Fruit fly (Drosophila melanogaster) whole organism, embryonic: ENCODE results near the gene CycA.

ENCODE experiments used
- Adf1 ChIP-seq: fragments of 200-800 bp; sonication (Bioruptor generic); IDR thresholded peaks from 2 replicates; pipeline ENCODE4 v1.3.6; 2022; ENCODE audit warnings: missing biosample characterization, missing genetic modification characterization
- CG10654 ChIP-seq: fragments of 200-800 bp; sonication (Bioruptor generic); optimal IDR thresholded peaks from 2 replicates; lab custom pipeline; 2016; ENCODE audit warnings: missing biosample characterization, missing genetic modification characterization
- CG11093 ChIP-seq: fragments of 200-800 bp; sonication (Bioruptor generic); IDR thresholded peaks from 3 replicates; pipeline ENCODE4 v1.3.6; 2022; ENCODE audit warnings: missing biosample characterization, missing genetic modification characterization
- CG12155 ChIP-seq: fragments of 200-800 bp; sonication (Bioruptor generic); optimal IDR thresholded peaks from 3 replicates; lab custom pipeline; 2016; ENCODE audit warnings: missing biosample characterization, missing genetic modification characterization
- CG12769 ChIP-seq: fragments of 200-800 bp; sonication (Bioruptor generic); optimal IDR thresholded peaks from 2 replicates; lab custom pipeline; 2019; ENCODE audit warnings: missing biosample characterization, mild to moderate bottlenecking, missing genetic modification characterization, moderate library complexity
- CG12942 ChIP-seq: fragments of 200-800 bp; sonication (Bioruptor generic); optimal IDR thresholded peaks from 3 replicates; lab custom pipeline; 2016; ENCODE audit warnings: missing biosample characterization, missing genetic modification characterization
- CG13894 ChIP-seq: fragments of 200-800 bp; sonication (Bioruptor generic); optimal IDR thresholded peaks from 3 replicates; lab custom pipeline; 2018; ENCODE audit warnings: missing biosample characterization, mild to moderate bottlenecking, missing genetic modification characterization, moderate library complexity
- CG14667 ChIP-seq: fragments of 200-800 bp; sonication (Bioruptor generic); IDR thresholded peaks from 2 replicates; pipeline ENCODE4 v1.3.6; 2022; ENCODE audit warnings: missing biosample characterization, missing genetic modification characterization
- CG14710 ChIP-seq: fragments of 200-800 bp; sonication (Bioruptor generic); optimal IDR thresholded peaks from 3 replicates; lab custom pipeline; 2019; ENCODE audit warnings: missing biosample characterization, mild to moderate bottlenecking, missing genetic modification characterization, moderate library complexity
- CG15011 ChIP-seq: fragments of 200-800 bp; sonication (Bioruptor generic); optimal IDR thresholded peaks from 3 replicates; lab custom pipeline; 2018; ENCODE audit warnings: missing biosample characterization, mild to moderate bottlenecking, missing genetic modification characterization
- CG17829 ChIP-seq: fragments of 200-800 bp; optimal IDR thresholded peaks from 2 replicates; lab custom pipeline; 2019; ENCODE audit warnings: missing biosample characterization, mild to moderate bottlenecking, missing genetic modification characterization, moderate library complexity
- CG18011 ChIP-seq: fragments of 200-800 bp; sonication (Bioruptor generic); optimal IDR thresholded peaks from 2 replicates; lab custom pipeline; 2017; ENCODE audit warnings: missing biosample characterization, missing genetic modification characterization, mild to moderate bottlenecking, moderate library complexity, missing genotype
- CG31441 ChIP-seq: fragments of 200-800 bp; sonication (Bioruptor generic); IDR thresholded peaks from 2 replicates; pipeline ENCODE4 v1.3.6; 2022; ENCODE audit warnings: missing biosample characterization, missing genetic modification characterization
- CG3163 ChIP-seq: fragments of 200-800 bp; sonication (Bioruptor generic); optimal IDR thresholded peaks from 3 replicates; lab custom pipeline; 2016; ENCODE audit warnings: missing biosample characterization, missing genetic modification characterization
- CG3281 ChIP-seq: fragments of 200-800 bp; sonication (Bioruptor generic); optimal IDR thresholded peaks from 3 replicates; lab custom pipeline; 2017; ENCODE audit warnings: missing biosample characterization, mild to moderate bottlenecking, missing genetic modification characterization
- CG3407 ChIP-seq: fragments of 200-800 bp; sonication (Bioruptor generic); optimal IDR thresholded peaks from 2 replicates; lab custom pipeline; 2018; ENCODE audit warnings: missing biosample characterization, mild to moderate bottlenecking, missing genetic modification characterization
- CG6791 ChIP-seq: fragments of 200-800 bp; sonication (Bioruptor generic); IDR thresholded peaks from 3 replicates; pipeline ENCODE4 v1.3.6; 2022; ENCODE audit warnings: missing biosample characterization, missing genetic modification characterization; ENCODE audit not compliant: partially characterized antibody
- CG7745 ChIP-seq: fragments of 200-800 bp; sonication (Bioruptor generic); optimal IDR thresholded peaks from 2 replicates; lab custom pipeline; 2018; ENCODE audit warnings: missing biosample characterization, mild to moderate bottlenecking, missing genetic modification characterization, moderate library complexity
- CG7786 ChIP-seq: fragments of 200-800 bp; sonication (Bioruptor generic); optimal IDR thresholded peaks from 2 replicates; lab custom pipeline; 2016; ENCODE audit warnings: missing biosample characterization, missing genetic modification characterization
- CG8281 ChIP-seq: fragments of 200-800 bp; sonication (Bioruptor generic); optimal IDR thresholded peaks from 2 replicates; lab custom pipeline; 2018; ENCODE audit warnings: missing biosample characterization, mild to moderate bottlenecking, missing genetic modification characterization, moderate library complexity
- E2f1 ChIP-seq: fragments of 200-800 bp; sonication (Bioruptor generic); IDR thresholded peaks from 2 replicates; pipeline ENCODE4 v1.3.6; 2022; ENCODE audit warnings: missing biosample characterization, missing genetic modification characterization
- Kr ChIP-seq: fragments of 200-800 bp; sonication (Bioruptor generic); optimal IDR thresholded peaks from 2 replicates; lab custom pipeline; 2017; ENCODE audit warnings: missing biosample characterization, mild to moderate bottlenecking, missing genetic modification characterization
- Lhr ChIP-seq: fragments of 200-800 bp; sonication (Bioruptor generic); optimal IDR thresholded peaks from 3 replicates; lab custom pipeline; 2017; ENCODE audit warnings: mild to moderate bottlenecking, missing biosample characterization, missing genetic modification reagents, missing genetic modification characterization
- Oli ChIP-seq: fragments of 200-800 bp; sonication (Bioruptor generic); optimal IDR thresholded peaks from 2 replicates; lab custom pipeline; 2018; ENCODE audit warnings: missing biosample characterization, mild to moderate bottlenecking, missing genetic modification characterization, moderate library complexity
- Rfx ChIP-seq: fragments of 200-800 bp; sonication (Bioruptor generic); IDR thresholded peaks from 2 replicates; pipeline ENCODE4 v1.3.6; 2022; ENCODE audit warnings: missing biosample characterization, missing genetic modification characterization
- Scr ChIP-seq: fragments of 200-800 bp; sonication (Bioruptor generic); IDR thresholded peaks from 2 replicates; pipeline ENCODE4 v1.3.6; 2022; ENCODE audit warnings: missing biosample characterization, missing genetic modification characterization; ENCODE audit not compliant: partially characterized antibody
- Usf ChIP-seq: fragments of 200-800 bp; sonication (Bioruptor generic); optimal IDR thresholded peaks from 2 replicates; lab custom pipeline; 2017; ENCODE audit warnings: missing genotype, missing biosample characterization, missing genetic modification characterization
- al ChIP-seq: fragments of 200-800 bp; sonication (Bioruptor generic); IDR thresholded peaks from 2 replicates; pipeline ENCODE4 v1.3.6; 2022; ENCODE audit warnings: missing biosample characterization, missing genetic modification characterization
- aop ChIP-seq: fragments of 200-800 bp; sonication (Bioruptor generic); IDR thresholded peaks from 2 replicates; pipeline ENCODE4 v1.3.6; 2022; ENCODE audit warnings: missing biosample characterization, missing genetic modification characterization
- ara ChIP-seq: fragments of 200-800 bp; sonication (Bioruptor generic); IDR thresholded peaks from 2 replicates; pipeline ENCODE4 v1.3.6; 2022; ENCODE audit warnings: missing biosample characterization, missing genetic modification characterization
- br ChIP-seq: fragments of >200 bp; optimal IDR thresholded peaks from 2 replicates; lab custom pipeline; 2017
- bsh ChIP-seq, 2 experiments: fragments of 200-800 bp; sonication (Bioruptor generic); optimal IDR thresholded peaks; 2 replicates each; lab custom pipeline; 2017 to 2018; ENCODE audit warnings: mild to moderate bottlenecking in 2 of 2, missing biosample characterization in 2 of 2, missing genetic modification characterization in 2 of 2, moderate library complexity in 1 of 2
- chinmo ChIP-seq: fragments of 200-800 bp; sonication (Bioruptor generic); IDR thresholded peaks from 4 replicates; pipeline ENCODE4 v1.3.6; 2022; ENCODE audit warnings: missing biosample characterization, missing genetic modification characterization; ENCODE audit not compliant: partially characterized antibody
- chn ChIP-seq: fragments of 200-800 bp; sonication (Bioruptor generic); optimal IDR thresholded peaks from 2 replicates; lab custom pipeline; 2016; ENCODE audit warnings: missing biosample characterization, missing genetic modification characterization
- dati ChIP-seq: fragments of 200-800 bp; sonication (Bioruptor generic); IDR thresholded peaks from 2 replicates; pipeline ENCODE4 v1.3.6; 2022; ENCODE audit warnings: missing biosample characterization, missing genetic modification characterization
- fd3F ChIP-seq: fragments of 200-800 bp; sonication (Bioruptor generic); optimal IDR thresholded peaks from 2 replicates; lab custom pipeline; 2018; ENCODE audit warnings: missing biosample characterization, mild to moderate bottlenecking, missing genetic modification characterization, moderate library complexity
- gem ChIP-seq: fragments of 200-800 bp; sonication (Bioruptor generic); optimal IDR thresholded peaks from 2 replicates; lab custom pipeline; 2019; ENCODE audit warnings: missing biosample characterization, mild to moderate bottlenecking, missing genetic modification characterization, moderate library complexity
- h ChIP-seq: fragments of >200 bp; optimal IDR thresholded peaks from 2 replicates; lab custom pipeline; 2017
- hth ChIP-seq: fragments of >200 bp; optimal IDR thresholded peaks from 2 replicates; lab custom pipeline; 2017; ENCODE audit warnings: inconsistent platforms
- kah ChIP-seq: fragments of 200-800 bp; sonication (Bioruptor generic); optimal IDR thresholded peaks from 2 replicates; lab custom pipeline; 2018; ENCODE audit warnings: missing biosample characterization, mild to moderate bottlenecking, missing genetic modification characterization
- nom ChIP-seq: fragments of 200-800 bp; sonication (Bioruptor generic); optimal IDR thresholded peaks from 2 replicates; lab custom pipeline; 2017; ENCODE audit warnings: missing biosample characterization, missing genetic modification characterization, mild to moderate bottlenecking, moderate library complexity, missing genetic modification reagents
- otp ChIP-seq: fragments of 200-800 bp; sonication (Bioruptor generic); IDR thresholded peaks from 3 replicates; pipeline ENCODE4, ENCODE4 v1.3.6; 2022; ENCODE audit warnings: missing biosample characterization, missing genetic modification characterization
- phol ChIP-seq: fragments of 200-800 bp; sonication (Bioruptor generic); optimal IDR thresholded peaks from 3 replicates; lab custom pipeline; 2018; ENCODE audit warnings: missing biosample characterization, mild to moderate bottlenecking, missing genetic modification characterization, moderate library complexity
- repo ChIP-seq: fragments of 200-800 bp; sonication (Bioruptor generic); optimal IDR thresholded peaks from 2 replicates; lab custom pipeline; 2016; ENCODE audit warnings: missing biosample characterization, missing genetic modification characterization
- slp2 ChIP-seq: fragments of 200-800 bp; sonication (Bioruptor generic); optimal IDR thresholded peaks from 2 replicates; lab custom pipeline; 2016; ENCODE audit warnings: missing biosample characterization, missing genetic modification characterization
- sob ChIP-seq: fragments of 200-800 bp; sonication (Bioruptor generic); IDR thresholded peaks from 2 replicates; pipeline ENCODE4 v1.3.6; 2022; ENCODE audit warnings: missing biosample characterization, missing genetic modification characterization
- ssp ChIP-seq: fragments of 200-800 bp; sonication (Bioruptor generic); IDR thresholded peaks from 2 replicates; pipeline ENCODE4 v1.3.6; 2022; ENCODE audit warnings: missing biosample characterization, missing genetic modification characterization
- trem ChIP-seq: fragments of 200-800 bp; optimal IDR thresholded peaks from 3 replicates; lab custom pipeline; 2019; ENCODE audit warnings: missing biosample characterization, mild to moderate bottlenecking, missing genetic modification characterization, moderate library complexity
- vvl ChIP-seq: fragments of 200-800 bp; sonication (Bioruptor generic); IDR thresholded peaks from 2 replicates; pipeline ENCODE4 v1.3.6; 2022; ENCODE audit warnings: missing biosample characterization, missing genetic modification characterization
- zen2 ChIP-seq: fragments of 200-800 bp; sonication (Bioruptor generic); IDR thresholded peaks from 3 replicates; pipeline ENCODE4 v1.3.6; 2022; ENCODE audit warnings: missing biosample characterization, missing genetic modification characterization; ENCODE audit not compliant: partially characterized antibody

CycA gene

dm6 chr3L:11815220-11815797 is 18.1 kb downstream of the CycA start, which contains the start of gene CG14130 (continued):
- no peak for TF ChIP-seq Lhr (GFP tag; lab: Kevin White, UChicago)
- no peak for TF ChIP-seq h
- no peak for TF ChIP-seq E2f1 (GFP tag; lab: Robert Waterston, UW)
- TF ChIP-seq CG13894 (tag; lab: Kevin White, UChicago), result no peak
- no peak for TF ChIP-seq CG12155
- no peak for TF ChIP-seq CG12769
- TF ChIP-seq al (GFP tag; lab: Robert Waterston, UW), result no peak
- no peak for TF ChIP-seq CG14667 (GFP tag; lab: Robert Waterston, UW)
- no peak for TF ChIP-seq CG7786 (GFP tag; lab: Kevin White, UChicago)
- TF ChIP-seq gem (tag; lab: Kevin White, UChicago), result no peak
- TF ChIP-seq Oli, result no peak
- no peak for TF ChIP-seq CG12942 (GFP tag; lab: Kevin White, UChicago)
- TF ChIP-seq br, result no peak
- TF ChIP-seq zen2 (GFP tag; lab: Robert Waterston, UW), result peak; percentile 96
- no peak for TF ChIP-seq CG18011 (GFP tag; lab: Kevin White, UChicago)
- TF ChIP-seq CG31441 (GFP tag; lab: Robert Waterston, UW), result no peak
- peak; percentile 1 for TF ChIP-seq phol (tag; lab: Kevin White, UChicago)
- TF ChIP-seq CG11093, result no peak
- no peak for TF ChIP-seq CG10654 (GFP tag; lab: Kevin White, UChicago)
- TF ChIP-seq chn (GFP tag; lab: Kevin White, UChicago), result no peak
- TF ChIP-seq kah (GFP tag; lab: Kevin White, UChicago), result no peak
- no peak for TF ChIP-seq Usf (GFP tag; lab: Kevin White, UChicago)
- TF ChIP-seq aop (GFP tag; lab: Robert Waterston, UW), result no peak
- TF ChIP-seq fd3F (GFP tag; lab: Kevin White, UChicago), result no peak
- TF ChIP-seq ara (GFP tag; lab: Robert Waterston, UW), result no peak
- no peak for TF ChIP-seq sob (GFP tag; lab: Robert Waterston, UW)
- no peak for TF ChIP-seq hth
- no peak for TF ChIP-seq Kr
- no peak for TF ChIP-seq CG3163 (GFP tag; lab: Kevin White, UChicago)
- TF ChIP-seq chinmo, result peak; percentile 92
- TF ChIP-seq CG3407 (GFP tag; lab: Kevin White, UChicago), result no peak
- 0 out of 2 replicates have a peak, but pooled peaks have one; percentile 37 for TF ChIP-seq vvl
- peak; percentile 90 for TF ChIP-seq Scr (GFP tag; lab: Robert Waterston, UW)
- no peak for TF ChIP-seq bsh (GFP tag; optimal IDR thresholded peaks at IDR 0.05; lab: Kevin White, UChicago)
- TF ChIP-seq Rfx (GFP tag; lab: Robert Waterston, UW), result no peak
- peak; percentile 42 for TF ChIP-seq CG14710
- no peak for TF ChIP-seq CG3281 (GFP tag; lab: Kevin White, UChicago)
- TF ChIP-seq nom, result no peak
- TF ChIP-seq otp (GFP tag; lab: Robert Waterston, UW), result no peak
- peak; percentile 56 for TF ChIP-seq trem (tag; lab: Kevin White, UChicago)
- TF ChIP-seq CG15011 (GFP tag; lab: Kevin White, UChicago), result no peak
- TF ChIP-seq dati (GFP tag; lab: Robert Waterston, UW), result no peak
- TF ChIP-seq CG17829 (tag; lab: Kevin White, UChicago), result no peak
- TF ChIP-seq CG8281 (tag; lab: Kevin White, UChicago), result no peak
- no peak for TF ChIP-seq ssp
- TF ChIP-seq slp2, result no peak
- TF ChIP-seq Adf1 (GFP tag; lab: Robert Waterston, UW), result no peak
- peak; percentile 94 for TF ChIP-seq CG6791 (GFP tag; lab: Robert Waterston, UW)
- TF ChIP-seq CG7745 (tag; lab: Kevin White, UChicago), result no peak
- no peak for TF ChIP-seq repo (GFP tag; lab: Kevin White, UChicago)
